Fruit fly (Drosophila melanogaster) whole organism, embryonic: Measurements from ENCODE around the gene kra.

ENCODE experiments used
- Blimp-1 ChIP-seq: fragments of 200-800 bp; sonication (Bioruptor generic); optimal IDR thresholded peaks from 3 replicates; lab custom pipeline; 2018; ENCODE audit warnings: missing biosample characterization, missing genetic modification characterization, mild to moderate bottlenecking, moderate library complexity, missing genetic modification reagents
- Bteb2 ChIP-seq: fragments of 200-800 bp; sonication (Bioruptor generic); optimal IDR thresholded peaks from 2 replicates; lab custom pipeline; 2016; ENCODE audit warnings: missing biosample characterization, missing genetic modification characterization
- CG10565 ChIP-seq: fragments of 200-800 bp; sonication (Bioruptor generic); optimal IDR thresholded peaks from 3 replicates; lab custom pipeline; 2016; ENCODE audit warnings: missing biosample characterization, mild to moderate bottlenecking, missing genetic modification characterization
- CG11695 ChIP-seq: fragments of 200-800 bp; sonication (Bioruptor generic); IDR thresholded peaks from 3 replicates; pipeline ENCODE4 v1.3.6; 2022; ENCODE audit warnings: missing biosample characterization, missing genetic modification characterization
- CG11696 ChIP-seq: fragments of 200-800 bp; sonication (Bioruptor generic); IDR thresholded peaks from 2 replicates; pipeline ENCODE4 v1.3.6; 2022; ENCODE audit warnings: missing biosample characterization, missing genetic modification characterization
- CG12769 ChIP-seq: fragments of 200-800 bp; sonication (Bioruptor generic); optimal IDR thresholded peaks from 2 replicates; lab custom pipeline; 2019; ENCODE audit warnings: missing biosample characterization, mild to moderate bottlenecking, missing genetic modification characterization, moderate library complexity
- CG13287 ChIP-seq: fragments of 200-800 bp; sonication (Bioruptor generic); IDR thresholded peaks from 2 replicates; pipeline ENCODE4 v1.3.6; 2022; ENCODE audit warnings: missing biosample characterization, missing genetic modification characterization; ENCODE audit not compliant: partially characterized antibody
- CG14667 ChIP-seq: fragments of 200-800 bp; sonication (Bioruptor generic); IDR thresholded peaks from 2 replicates; pipeline ENCODE4 v1.3.6; 2022; ENCODE audit warnings: missing biosample characterization, missing genetic modification characterization
- CG15073 ChIP-seq: fragments of 200-800 bp; sonication (Bioruptor generic); optimal IDR thresholded peaks from 2 replicates; lab custom pipeline; 2016; ENCODE audit warnings: missing biosample characterization, missing genetic modification characterization
- CG17328 ChIP-seq: fragments of 200-800 bp; sonication (Bioruptor generic); IDR thresholded peaks from 2 replicates; pipeline ENCODE4 v1.3.6; 2022; ENCODE audit warnings: missing biosample characterization, missing genetic modification characterization
- CG17361 ChIP-seq: fragments of 200-800 bp; sonication (Bioruptor generic); IDR thresholded peaks from 3 replicates; pipeline ENCODE4 v1.3.6; 2022; ENCODE audit warnings: missing biosample characterization, missing genetic modification characterization
- CG17802 ChIP-seq: fragments of 200-800 bp; sonication (Bioruptor generic); optimal IDR thresholded peaks from 2 replicates; lab custom pipeline; 2018; ENCODE audit warnings: missing biosample characterization, mild to moderate bottlenecking, missing genetic modification characterization, moderate library complexity
- CG18599 ChIP-seq: fragments of 200-800 bp; sonication (Bioruptor generic); optimal IDR thresholded peaks from 3 replicates; lab custom pipeline; 2017; ENCODE audit warnings: missing biosample characterization, missing genetic modification characterization, mild to moderate bottlenecking, moderate library complexity, missing genetic modification reagents
- CG2116 ChIP-seq: fragments of 200-800 bp; sonication (Bioruptor generic); optimal IDR thresholded peaks from 3 replicates; lab custom pipeline; 2018; ENCODE audit warnings: missing biosample characterization, mild to moderate bottlenecking, missing genetic modification characterization
- CG4404 ChIP-seq: fragments of 200-800 bp; sonication (Bioruptor generic); IDR thresholded peaks from 2 replicates; pipeline ENCODE4 v1.3.6; 2022; ENCODE audit warnings: missing biosample characterization, missing genetic modification characterization
- CG4707 ChIP-seq: fragments of 200-800 bp; sonication (Bioruptor generic); optimal IDR thresholded peaks from 2 replicates; lab custom pipeline; 2018; ENCODE audit warnings: missing biosample characterization, mild to moderate bottlenecking, missing genetic modification characterization, moderate library complexity
- CG6254 ChIP-seq: fragments of 200-800 bp; sonication (Bioruptor generic); optimal IDR thresholded peaks from 3 replicates; lab custom pipeline; 2017; ENCODE audit warnings: mild to moderate bottlenecking, missing biosample characterization, missing genetic modification reagents, missing genetic modification characterization
- CG7372 ChIP-seq: fragments of 200-800 bp; sonication (Bioruptor generic); IDR thresholded peaks from 2 replicates; pipeline ENCODE4 v1.3.6; 2022; ENCODE audit warnings: missing biosample characterization, missing genetic modification characterization
- CG8388 ChIP-seq: fragments of 200-800 bp; sonication (Bioruptor generic); optimal IDR thresholded peaks from 2 replicates; lab custom pipeline; 2019; ENCODE audit warnings: missing biosample characterization, mild to moderate bottlenecking, missing genetic modification characterization, moderate library complexity
- CoRest ChIP-seq: fragments of 200-800 bp; sonication (Bioruptor generic); optimal IDR thresholded peaks from 3 replicates; lab custom pipeline; 2018; ENCODE audit warnings: missing biosample characterization, mild to moderate bottlenecking, missing genetic modification characterization, moderate library complexity
- HLH4C ChIP-seq: fragments of 200-800 bp; sonication (Bioruptor generic); IDR thresholded peaks from 3 replicates; pipeline ENCODE4 v1.3.6; 2022; ENCODE audit warnings: missing biosample characterization, missing genetic modification characterization; ENCODE audit not compliant: partially characterized antibody
- HLH54F ChIP-seq: fragments of 200-800 bp; sonication (Bioruptor generic); optimal IDR thresholded peaks from 3 replicates; lab custom pipeline; 2016; ENCODE audit warnings: missing biosample characterization, missing genetic modification characterization
- Myb ChIP-seq: fragments of 200-800 bp; sonication (Bioruptor generic); optimal IDR thresholded peaks from 2 replicates; lab custom pipeline; 2016; ENCODE audit warnings: missing biosample characterization, missing genetic modification characterization
- Optix ChIP-seq: fragments of 200-800 bp; sonication (Bioruptor generic); IDR thresholded peaks from 3 replicates; pipeline ENCODE4 v1.3.6; 2022; ENCODE audit warnings: missing biosample characterization, missing genetic modification characterization
- Sin3A ChIP-seq: fragments of >200 bp; optimal IDR thresholded peaks from 2 replicates; lab custom pipeline; 2018
- Spps ChIP-seq: fragments of 200-800 bp; sonication (Bioruptor generic); optimal IDR thresholded peaks from 2 replicates; lab custom pipeline; 2018; ENCODE audit warnings: missing biosample characterization, mild to moderate bottlenecking, missing genetic modification characterization
- Stat92E ChIP-seq, 3 experiments: fragments of >200 bp in 2 of 3; fragments of 200-800 bp in 1 of 3; sonication (Bioruptor generic) in 1 of 3; optimal IDR thresholded peaks; 2 replicates each; lab custom pipeline; 2017 to 2019; ENCODE audit warnings: missing biosample characterization in 3 of 3, missing genetic modification characterization in 3 of 3, mild to moderate bottlenecking in 1 of 3, moderate library complexity in 1 of 3
- Tbp ChIP-seq: fragments of >200 bp; optimal IDR thresholded peaks from 2 replicates; lab custom pipeline; 2018; ENCODE audit warnings: missing biosample characterization, missing genetic modification characterization
- Xrp1 ChIP-seq: fragments of 200-800 bp; sonication (Bioruptor generic); IDR thresholded peaks from 2 replicates; pipeline ENCODE4 v1.3.6; 2022; ENCODE audit warnings: missing biosample characterization, missing genetic modification characterization
- ab ChIP-seq: fragments of 200-800 bp; sonication (Bioruptor generic); optimal IDR thresholded peaks from 2 replicates; lab custom pipeline; 2016; ENCODE audit warnings: missing biosample characterization, missing genetic modification characterization
- amos ChIP-seq: fragments of 200-800 bp; sonication (Bioruptor generic); IDR thresholded peaks from 2 replicates; pipeline ENCODE4 v1.3.6; 2022; ENCODE audit warnings: missing biosample characterization, missing genetic modification characterization; ENCODE audit not compliant: partially characterized antibody
- chif ChIP-seq, 2 experiments: fragments of 200-800 bp; sonication (Bioruptor generic); optimal IDR thresholded peaks; 3 replicates each; lab custom pipeline; 2016; ENCODE audit warnings: missing biosample characterization in 2 of 2, missing genetic modification characterization in 2 of 2
- ci ChIP-seq: fragments of 200-800 bp; sonication (Bioruptor generic); IDR thresholded peaks from 3 replicates; pipeline ENCODE4 v1.3.6; 2022; ENCODE audit warnings: missing biosample characterization, missing genetic modification characterization
- disco-r ChIP-seq: fragments of 200-800 bp; sonication (Bioruptor generic); optimal IDR thresholded peaks from 2 replicates; lab custom pipeline; 2016; ENCODE audit warnings: missing biosample characterization, missing genetic modification characterization
- en ChIP-seq: fragments of 200-800 bp; sonication (Bioruptor generic); optimal IDR thresholded peaks from 2 replicates; lab custom pipeline; 2016; ENCODE audit warnings: missing biosample characterization, missing genetic modification characterization
- fu2 ChIP-seq: fragments of 200-800 bp; sonication (Bioruptor generic); optimal IDR thresholded peaks from 2 replicates; lab custom pipeline; 2016; ENCODE audit warnings: missing biosample characterization, missing genetic modification characterization
- gro ChIP-seq: fragments of 200-800 bp; sonication (Bioruptor generic); optimal IDR thresholded peaks from 2 replicates; lab custom pipeline; 2016; ENCODE audit warnings: missing biosample characterization, missing genetic modification characterization
- hbn ChIP-seq: fragments of 200-800 bp; sonication (Bioruptor generic); IDR thresholded peaks from 2 replicates; pipeline ENCODE4 v1.3.6; 2022; ENCODE audit warnings: missing biosample characterization, missing genetic modification characterization; ENCODE audit not compliant: partially characterized antibody
- jigr1 ChIP-seq: fragments of 200-800 bp; sonication (Bioruptor generic); IDR thresholded peaks from 3 replicates; pipeline ENCODE4 v1.3.6; 2022; ENCODE audit warnings: missing biosample characterization, missing genetic modification characterization
- maf-S ChIP-seq: fragments of 200-800 bp; sonication (Bioruptor generic); optimal IDR thresholded peaks from 2 replicates; lab custom pipeline; 2016; ENCODE audit warnings: missing biosample characterization, missing genetic modification characterization
- nerfin-1 ChIP-seq: fragments of 200-800 bp; sonication (Bioruptor generic); optimal IDR thresholded peaks from 3 replicates; lab custom pipeline; 2019; ENCODE audit warnings: missing biosample characterization, mild to moderate bottlenecking, missing genetic modification characterization, moderate library complexity
- nmo ChIP-seq: fragments of 200-800 bp; sonication (Bioruptor generic); optimal IDR thresholded peaks from 2 replicates; lab custom pipeline; 2018; ENCODE audit warnings: missing biosample characterization, mild to moderate bottlenecking, missing genetic modification characterization, moderate library complexity
- phol ChIP-seq: fragments of 200-800 bp; sonication (Bioruptor generic); optimal IDR thresholded peaks from 3 replicates; lab custom pipeline; 2018; ENCODE audit warnings: missing biosample characterization, mild to moderate bottlenecking, missing genetic modification characterization, moderate library complexity
- pros ChIP-seq: fragments of 200-800 bp; sonication (Bioruptor generic); optimal IDR thresholded peaks from 3 replicates; lab custom pipeline; 2019; ENCODE audit warnings: missing biosample characterization, mild to moderate bottlenecking, missing genetic modification characterization, moderate library complexity
- pzg ChIP-seq: fragments of 200-800 bp; sonication (Bioruptor generic); optimal IDR thresholded peaks from 3 replicates; lab custom pipeline; 2018; ENCODE audit warnings: missing biosample characterization, mild to moderate bottlenecking, missing genetic modification characterization, moderate library complexity
- ranshi ChIP-seq: fragments of 200-800 bp; sonication (Bioruptor generic); IDR thresholded peaks from 2 replicates; pipeline ENCODE4 v1.3.6; 2022; ENCODE audit warnings: missing biosample characterization, missing genetic modification characterization
- sd ChIP-seq: fragments of 200-800 bp; sonication (Bioruptor generic); optimal IDR thresholded peaks from 3 replicates; lab custom pipeline; 2018; ENCODE audit warnings: missing biosample characterization, mild to moderate bottlenecking, missing genetic modification characterization, moderate library complexity
- sqz ChIP-seq: fragments of 200-800 bp; sonication (Bioruptor generic); optimal IDR thresholded peaks from 3 replicates; lab custom pipeline; 2018; ENCODE audit warnings: missing biosample characterization, mild to moderate bottlenecking, missing genetic modification characterization
- stwl ChIP-seq: fragments of 200-800 bp; sonication (Bioruptor generic); optimal IDR thresholded peaks from 3 replicates; lab custom pipeline; 2018; ENCODE audit warnings: missing biosample characterization, mild to moderate bottlenecking, missing genetic modification characterization, moderate library complexity
- tll ChIP-seq, 2 experiments: fragments of 200-800 bp in 1 of 2; fragments of >200 bp in 1 of 2; sonication (Bioruptor generic) in 1 of 2; optimal IDR thresholded peaks; 2 replicates each; lab custom pipeline; 2017 to 2019; ENCODE audit warnings: missing biosample characterization in 2 of 2, missing genetic modification characterization in 2 of 2, mild to moderate bottlenecking in 1 of 2, moderate library complexity in 1 of 2

Gene kra

DNA sequence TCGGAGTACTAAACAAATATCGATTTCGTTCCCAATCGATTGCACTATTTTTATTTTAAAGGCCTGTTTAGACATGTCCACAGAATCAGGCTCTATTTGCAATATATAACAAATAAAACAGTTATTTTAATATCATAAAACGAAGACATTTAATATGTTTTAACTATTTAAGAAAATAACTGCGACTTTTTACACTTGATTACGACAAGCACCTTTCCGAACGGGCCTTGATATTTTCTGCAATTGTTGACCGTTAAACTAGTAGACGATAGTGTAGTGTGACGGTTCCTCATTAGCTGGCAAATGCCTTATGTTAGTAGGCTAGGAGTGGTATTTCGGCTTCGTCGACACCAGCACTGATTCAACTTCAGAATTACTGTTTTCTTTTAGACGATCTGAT lies 32.3 kb downstream of the kra start, which contains the start of the genes CG2931 and Rheb (continued):
- TF ChIP-seq ci (0 out of 3 replicates have a peak, but pooled peaks have one; percentile 27), sqz (no peak), CG8388 (GFP tag; lab: Kevin White, UChicago) (peak; percentile 56), pzg (GFP tag; lab: Kevin White, UChicago) (peak; percentile 89), CG12769 (tag; lab: Kevin White, UChicago) (no peak), Tbp (no peak), CG11695 (GFP tag; lab: Robert Waterston, UW) (0 out of 3 replicates have a peak, but pooled peaks have one; percentile 21), CG17361 (GFP tag; lab: Robert Waterston, UW) (peak; percentile 65; the same call in 1 of the 3 replicates), stwl (peak; percentile 87), Stat92E (GFP tag; optimal IDR thresholded peaks at IDR 0.05; lab: Kevin White, UChicago) (no peak), HLH54F (GFP tag; lab: Kevin White, UChicago) (peak; percentile 46), Optix (GFP tag; lab: Robert Waterston, UW) (peak; percentile 39; the same call in 1 of the 3 replicates), hbn (GFP tag; lab: Robert Waterston, UW) (peak; percentile 73), ranshi (GFP tag; lab: Robert Waterston, UW) (0 out of 2 replicates have a peak, but pooled peaks have one; percentile 51), CG13287 (peak; percentile 85), CG10565 (GFP tag; lab: Kevin White, UChicago) (no peak), CG6254 (no peak), amos (GFP tag; lab: Robert Waterston, UW) (peak; percentile 76), tll (GFP tag; optimal IDR thresholded peaks at IDR 0.05; lab: Kevin White, UChicago) (no peak), sd (tag; lab: Kevin White, UChicago) (no peak), nerfin-1 (tag; lab: Kevin White, UChicago) (peak; percentile 27), CG14667 (GFP tag; lab: Robert Waterston, UW) (peak; percentile 56), CG17328 (GFP tag; lab: Robert Waterston, UW) (peak; percentile 49), jigr1 (GFP tag; lab: Robert Waterston, UW) (no peak), HLH4C (GFP tag; lab: Robert Waterston, UW) (peak; percentile 65), CG15073 (no peak), fu2 (GFP tag; lab: Kevin White, UChicago) (peak; percentile 26), en (peak; percentile 2), Blimp-1 (peak; percentile 60), CG18599 (GFP tag; lab: Kevin White, UChicago) (peak; percentile 37), Spps (peak; percentile 23), Xrp1 (GFP tag; lab: Robert Waterston, UW) (peak; percentile 81), disco-r (GFP tag; lab: Kevin White, UChicago) (no peak), Myb (GFP tag; lab: Kevin White, UChicago) (peak; percentile 92), gro (GFP tag; lab: Kevin White, UChicago) (peak; percentile 44), nmo (GFP tag; lab: Kevin White, UChicago) (peak; percentile 84), CG17802 (tag; lab: Kevin White, UChicago) (peak; percentile 100), ab (GFP tag; lab: Kevin White, UChicago) (no peak), Bteb2 (GFP tag; lab: Kevin White, UChicago) (peak; percentile 51), CG4707 (GFP tag; lab: Kevin White, UChicago) (no peak), CoRest (peak; percentile 77), CG11696 (no peak), phol (tag; lab: Kevin White, UChicago) (peak; percentile 82), CG7372 (GFP tag; lab: Robert Waterston, UW) (peak; percentile 24; the same call in 1 of the 2 replicates), maf-S (GFP tag; lab: Kevin White, UChicago) (peak; percentile 53), CG4404 (GFP tag; lab: Robert Waterston, UW) (no peak), CG2116 (GFP tag; lab: Kevin White, UChicago) (peak; percentile 83), Sin3A (lab: Kevin White, UChicago) (peak; percentile 71), pros (no peak), chif (GFP tag; optimal IDR thresholded peaks at IDR 0.05; lab: Kevin White, UChicago) (peak; percentile 11 to 47)
